Worm (Caenorhabditis elegans) whole organism, mixed stage, embryonic: ENCODE measurements around the gene F44E2.6.

Source experiments
- M03D4.4 ChIP-seq: sonication (generic microtip); optimal IDR thresholded peaks from 2 replicates; lab custom pipeline; 2017; ENCODE audit warnings: mild to moderate bottlenecking, missing genetic modification characterization, missing compliant biosample characterization
- blmp-1 ChIP-seq: fragments of 150-350 bp; optimal IDR thresholded peaks from 2 replicates; lab custom pipeline; 2014; ENCODE audit warnings: missing biosample characterization, missing genetic modification characterization
- ceh-43 ChIP-seq: fragments of 200-800 bp; sonication (Bioruptor generic); optimal IDR thresholded peaks from 2 replicates; lab custom pipeline; 2018; ENCODE audit warnings: mild to moderate bottlenecking, missing genetic modification characterization, moderate library complexity, missing compliant biosample characterization
- ceh-83 ChIP-seq: fragments of 200-800 bp; sonication (Bioruptor generic); optimal IDR thresholded peaks from 2 replicates; lab custom pipeline; 2018; ENCODE audit warnings: mild to moderate bottlenecking, missing genetic modification characterization, missing compliant biosample characterization
- ces-1 ChIP-seq: fragments of 150-350 bp; optimal IDR thresholded peaks from 2 replicates; lab custom pipeline; 2014; ENCODE audit warnings: missing biosample characterization, missing genetic modification reagents, missing genetic modification characterization
- cnd-1 ChIP-seq: fragments of 200-800 bp; sonication (Bioruptor generic); optimal IDR thresholded peaks from 2 replicates; lab custom pipeline; 2018; ENCODE audit warnings: mild to moderate bottlenecking, missing genetic modification characterization, missing compliant biosample characterization
- drap-1 ChIP-seq: fragments of 200-800 bp; sonication (Bioruptor generic); optimal IDR thresholded peaks from 3 replicates; lab custom pipeline; 2018; ENCODE audit warnings: mild to moderate bottlenecking, missing genetic modification characterization, missing compliant biosample characterization
- elt-1 ChIP-seq: sonication (generic microtip); optimal IDR thresholded peaks from 2 replicates; lab custom pipeline; 2017; ENCODE audit warnings: missing genetic modification characterization, mild to moderate bottlenecking, missing compliant biosample characterization, antibody characterized with exemption, moderate library complexity, borderline replicate concordance; ENCODE audit not compliant: insufficient read depth
- elt-3 ChIP-seq: fragments of 150-350 bp; optimal IDR thresholded peaks from 2 replicates; lab custom pipeline; 2014; ENCODE audit warnings: missing biosample characterization, missing genetic modification characterization
- flh-1 ChIP-seq: fragments of 200-800 bp; sonication (Bioruptor generic); optimal IDR thresholded peaks from 2 replicates; lab custom pipeline; 2018; ENCODE audit warnings: mild to moderate bottlenecking, missing genetic modification characterization, moderate library complexity, missing compliant biosample characterization
- ham-2 ChIP-seq: fragments of 200-800 bp; sonication (Bioruptor generic); optimal IDR thresholded peaks from 2 replicates; lab custom pipeline; 2018; ENCODE audit warnings: mild to moderate bottlenecking, missing genetic modification characterization, missing compliant biosample characterization
- hlh-1 ChIP-seq: fragments of 150-350 bp; optimal IDR thresholded peaks from 2 replicates; lab custom pipeline; 2014; ENCODE audit warnings: missing biosample characterization, missing genetic modification reagents, missing genetic modification characterization
- lin-13 ChIP-seq: fragments of 150-350 bp; optimal IDR thresholded peaks from 2 replicates; lab custom pipeline; 2014; ENCODE audit warnings: missing biosample characterization, missing genetic modification characterization
- lin-32 ChIP-seq: fragments of 200-800 bp; sonication (Bioruptor generic); optimal IDR thresholded peaks from 2 replicates; lab custom pipeline; 2018; ENCODE audit warnings: mild to moderate bottlenecking, missing genetic modification characterization, missing compliant biosample characterization
- lsy-2 ChIP-seq: fragments of 150-350 bp; optimal IDR thresholded peaks from 2 replicates; lab custom pipeline; 2014; ENCODE audit warnings: missing biosample characterization, missing genetic modification characterization
- mab-5 ChIP-seq: fragments of 150-350 bp; optimal IDR thresholded peaks from 2 replicates; lab custom pipeline; 2014; ENCODE audit warnings: missing biosample characterization, missing genetic modification characterization
- mep-1 ChIP-seq: fragments of 150-350 bp; optimal IDR thresholded peaks from 2 replicates; lab custom pipeline; 2017; ENCODE audit warnings: missing biosample characterization, missing genetic modification reagents, missing genetic modification characterization, inconsistent platforms
- mls-2 ChIP-seq: sonication (generic microtip); optimal IDR thresholded peaks from 2 replicates; lab custom pipeline; 2016; ENCODE audit warnings: mild to moderate bottlenecking, missing genetic modification characterization, moderate library complexity, missing compliant biosample characterization
- nhr-12 ChIP-seq: fragments of 150-350 bp; optimal IDR thresholded peaks from 2 replicates; lab custom pipeline; 2014; ENCODE audit warnings: missing biosample characterization, missing genetic modification characterization
- nhr-2 ChIP-seq: fragments of 150-350 bp; optimal IDR thresholded peaks from 2 replicates; lab custom pipeline; 2014; ENCODE audit warnings: missing biosample characterization, missing genetic modification characterization
- nhr-237 ChIP-seq: fragments of 150-350 bp; optimal IDR thresholded peaks from 2 replicates; lab custom pipeline; 2014; ENCODE audit warnings: missing biosample characterization, missing genetic modification characterization
- nhr-28 ChIP-seq: fragments of 150-350 bp; optimal IDR thresholded peaks from 2 replicates; lab custom pipeline; 2014; ENCODE audit warnings: missing biosample characterization, missing genetic modification characterization
- nhr-76 ChIP-seq: sonication (generic microtip); optimal IDR thresholded peaks from 2 replicates; lab custom pipeline; 2017; ENCODE audit warnings: missing biosample characterization, missing genetic modification characterization
- pha-4 ChIP-seq: fragments of 150-350 bp; optimal IDR thresholded peaks from 2 replicates; lab custom pipeline; 2018; ENCODE audit warnings: missing biosample characterization, missing genetic modification reagents, missing genetic modification characterization
- sem-2 ChIP-seq: fragments of 200-800 bp; sonication (Bioruptor generic); optimal IDR thresholded peaks from 2 replicates; lab custom pipeline; 2018; ENCODE audit warnings: mild to moderate bottlenecking, missing genetic modification characterization, missing compliant biosample characterization
- snpc-4 ChIP-seq: fragments of 150-350 bp; optimal IDR thresholded peaks from 2 replicates; lab custom pipeline; 2014; ENCODE audit warnings: missing biosample characterization, missing genetic modification characterization
- sptf-1 ChIP-seq: sonication (generic microtip); optimal IDR thresholded peaks from 2 replicates; lab custom pipeline; 2017; ENCODE audit warnings: mild to moderate bottlenecking, missing genetic modification characterization, moderate library complexity, missing compliant biosample characterization
- tbx-8 ChIP-seq: fragments of 200-800 bp; sonication (Bioruptor generic); optimal IDR thresholded peaks from 2 replicates; lab custom pipeline; 2018; ENCODE audit warnings: mild to moderate bottlenecking, missing genetic modification characterization, moderate library complexity, missing compliant biosample characterization
- unc-120 ChIP-seq: sonication (generic microtip); optimal IDR thresholded peaks from 2 replicates; lab custom pipeline; 2017; ENCODE audit warnings: missing genetic modification characterization, missing compliant biosample characterization; ENCODE audit not compliant: poor library complexity, severe bottlenecking
- unc-39 ChIP-seq: fragments of 150-350 bp; optimal IDR thresholded peaks from 2 replicates; lab custom pipeline; 2014; ENCODE audit warnings: missing biosample characterization, missing genetic modification characterization
- unc-62 ChIP-seq: fragments of 150-350 bp; optimal IDR thresholded peaks from 2 replicates; lab custom pipeline; 2014; ENCODE audit warnings: missing biosample characterization, missing genetic modification reagents, missing genetic modification characterization
- zip-8 ChIP-seq: fragments of 150-350 bp; optimal IDR thresholded peaks from 2 replicates; lab custom pipeline; 2014; ENCODE audit warnings: missing biosample characterization, missing genetic modification characterization
- ztf-11 ChIP-seq: fragments of 150-350 bp; optimal IDR thresholded peaks from 2 replicates; lab custom pipeline; 2014; ENCODE audit warnings: missing biosample characterization, missing genetic modification characterization

The F44E2.6 gene

DNA sequence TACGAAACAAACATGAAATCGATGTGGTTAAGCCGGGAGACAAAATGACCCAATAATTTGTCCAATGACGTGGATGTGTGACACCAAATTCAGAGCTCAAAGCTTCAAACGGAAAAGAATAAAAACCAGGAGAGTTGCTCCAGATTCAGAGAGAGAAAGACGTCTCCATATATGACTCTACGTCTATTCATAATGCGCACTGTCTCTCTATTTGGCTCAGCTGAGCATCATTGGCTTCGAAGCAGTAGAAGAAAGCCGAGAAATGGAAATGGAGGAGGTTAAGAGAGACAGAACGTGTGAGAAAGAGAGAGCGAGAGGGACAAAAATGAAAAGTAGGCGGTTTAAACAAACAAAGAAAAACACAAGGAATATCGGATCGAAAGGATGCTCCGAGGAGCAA is 41.3 kb upstream of the F44E2.6 start:
- TF ChIP-seq ces-1 (GFP tag; lab: Kevin White, UChicago) (peak; percentile 45), elt-1 (tag; lab: Kevin White, UChicago) (no peak), sptf-1 (tag; lab: Kevin White, UChicago) (peak; percentile 10)

DNA sequence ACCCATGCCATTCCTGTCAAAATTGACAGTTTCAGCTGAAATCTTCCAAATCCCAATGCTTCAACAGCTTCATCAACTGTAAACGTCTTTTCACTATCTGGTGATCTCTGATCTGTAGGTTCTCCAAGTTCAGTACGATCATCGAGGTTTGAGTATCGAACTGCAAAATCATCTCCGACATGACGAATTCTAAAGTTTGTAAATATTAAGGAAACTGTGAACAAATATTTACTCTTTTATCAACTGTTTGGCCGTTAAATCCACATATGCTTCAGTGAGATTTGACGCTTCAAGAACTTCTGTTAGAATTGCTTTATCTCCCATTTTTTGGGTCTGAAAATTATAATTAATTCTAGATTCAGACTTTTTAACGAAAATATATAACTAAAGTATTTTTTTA is 40.1 kb upstream of the F44E2.6 start, which contains the start of gene svop-1:
Gene svop-1 (minus strand): TSS at position 339 of the 400 bp plus-strand sequence.
- TF ChIP-seq nhr-28 (no peak), blmp-1 (tag; lab: Kevin White, UChicago) (no peak), lin-13 (tag; lab: Kevin White, UChicago) (no peak), nhr-76 (tag; lab: Kevin White, UChicago) (no peak), lin-32 (GFP tag; lab: Kevin White, UChicago) (no peak), cnd-1 (tag; lab: Kevin White, UChicago) (no peak), M03D4.4 (tag; lab: Kevin White, UChicago) (no peak), nhr-237 (no peak), ces-1 (GFP tag; lab: Kevin White, UChicago) (no peak), ham-2 (no peak), nhr-2 (no peak), lsy-2 (no peak), mep-1 (tag; lab: Kevin White, UChicago) (no peak), mab-5 (tag; lab: Kevin White, UChicago) (no peak), sptf-1 (tag; lab: Kevin White, UChicago) (no peak), pha-4 (tag; lab: Kevin White, UChicago) (no peak)
- TF ChIP-seq, all 35 proteins: peak for 0

DNA sequence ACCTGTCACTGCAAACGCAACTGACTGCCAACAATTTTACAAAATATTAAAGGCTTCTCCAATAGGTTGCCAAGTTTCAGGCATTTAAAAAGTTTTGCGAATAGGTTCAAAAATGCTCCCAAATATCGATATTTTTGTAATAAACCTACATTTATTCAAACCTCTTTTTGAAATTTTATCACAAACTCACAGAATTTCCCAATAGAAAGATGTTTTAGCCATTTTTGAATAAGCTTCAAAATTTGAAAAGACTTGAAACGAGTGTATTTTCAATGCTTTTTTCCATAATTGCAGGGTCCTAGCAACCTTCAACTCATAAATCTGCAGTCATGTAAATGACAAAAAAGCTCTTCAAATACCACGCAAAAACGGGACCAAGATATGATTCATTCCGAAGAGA is 37.3 kb upstream of the F44E2.6 start:
- TF ChIP-seq blmp-1 (tag; lab: Kevin White, UChicago) (no peak), lin-32 (GFP tag; lab: Kevin White, UChicago) (no peak), elt-3 (no peak), mab-5 (tag; lab: Kevin White, UChicago) (no peak), ces-1 (GFP tag; lab: Kevin White, UChicago) (no peak), sem-2 (no peak), mls-2 (tag; lab: Kevin White, UChicago) (no peak), cnd-1 (tag; lab: Kevin White, UChicago) (no peak), unc-39 (tag; lab: Kevin White, UChicago) (no peak), nhr-237 (no peak), elt-1 (tag; lab: Kevin White, UChicago) (no peak), unc-62 (GFP tag; lab: Kevin White, UChicago) (no peak), zip-8 (tag; lab: Kevin White, UChicago) (no peak), unc-120 (tag; lab: Kevin White, UChicago) (no peak)

ce11 chrIII:8878960-8879359 is 33.9 kb upstream of the F44E2.6 start:
- TF ChIP-seq ceh-83 (GFP tag; lab: Kevin White, UChicago) (no peak), sem-2 (no peak), mls-2 (tag; lab: Kevin White, UChicago) (no peak)
- TF ChIP-seq, all 35 proteins: peak for 0

DNA sequence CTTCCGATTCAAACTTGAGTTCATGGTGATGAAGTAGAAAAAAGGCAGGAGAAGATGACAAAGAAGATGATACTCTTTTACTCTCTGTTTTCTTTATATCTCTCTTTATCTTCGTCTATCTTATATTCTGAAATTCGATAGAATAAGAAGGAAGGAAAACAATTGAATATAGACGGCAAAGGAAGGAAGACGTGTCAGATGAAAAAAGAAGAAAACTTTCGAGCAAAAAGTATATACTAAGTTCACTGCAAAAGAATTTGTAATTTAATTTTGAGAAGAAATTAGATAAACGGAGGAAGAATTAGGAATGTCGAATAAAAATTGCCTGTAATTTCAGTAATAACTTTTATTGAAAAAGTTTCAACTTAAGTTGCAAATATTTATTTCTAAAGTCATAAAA is 32.0 kb upstream of the F44E2.6 start, which contains the start of gene K01F9.2:
Gene K01F9.2 (minus strand): TSS at position 127 of the 400 bp plus-strand sequence.
- TF ChIP-seq ces-1 (GFP tag; lab: Kevin White, UChicago) (peak; percentile 91), nhr-76 (tag; lab: Kevin White, UChicago) (no peak)

DNA sequence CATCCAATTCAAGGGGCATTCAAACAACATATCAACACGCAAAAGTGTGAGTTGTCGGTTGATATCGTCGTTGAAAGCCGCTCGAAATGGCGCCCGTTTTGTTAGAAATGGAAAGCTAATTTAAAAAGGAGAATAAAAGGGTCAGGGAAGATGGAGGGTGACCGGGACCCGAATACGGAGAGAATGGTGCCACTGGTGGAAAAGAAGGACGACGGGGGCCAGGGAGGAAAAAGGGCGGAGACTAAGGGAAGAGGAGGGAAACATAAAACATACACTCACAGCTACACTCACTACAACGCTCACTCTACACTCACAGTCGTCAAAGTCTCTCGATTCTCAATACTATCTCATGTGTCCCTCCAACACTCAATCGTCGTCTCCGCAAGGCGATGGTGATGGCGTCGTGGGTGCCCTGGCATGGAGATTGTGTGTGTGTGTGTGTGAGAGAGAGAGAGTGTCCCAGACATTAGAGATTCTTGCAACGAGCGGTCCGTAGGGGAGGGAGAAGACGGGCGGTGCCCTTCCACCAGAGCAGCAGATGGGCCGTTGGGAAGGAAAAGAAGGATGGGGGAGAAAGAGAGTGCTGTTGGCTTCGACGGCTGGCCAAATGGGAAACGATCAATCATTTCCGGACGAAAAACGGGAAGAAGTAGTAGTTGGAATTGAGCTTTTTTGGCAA is 29.1 kb upstream of the F44E2.6 start:
- TF ChIP-seq unc-39 (tag; lab: Kevin White, UChicago): peak; percentile 22
- TF ChIP-seq ham-2: no peak
- peak; percentile 23 for TF ChIP-seq ces-1 (GFP tag; lab: Kevin White, UChicago)
- TF ChIP-seq elt-1 (tag; lab: Kevin White, UChicago): no peak
- no peak for TF ChIP-seq sem-2
- no peak for TF ChIP-seq zip-8 (tag; lab: Kevin White, UChicago)
- TF ChIP-seq snpc-4 (tag; lab: Kevin White, UChicago): no peak
- TF ChIP-seq mep-1 (tag; lab: Kevin White, UChicago): peak; percentile 87
- TF ChIP-seq unc-120 (tag; lab: Kevin White, UChicago): peak; percentile 100
- peak; percentile 71 for TF ChIP-seq tbx-8 (GFP tag; lab: Kevin White, UChicago)
- peak; percentile 85 for TF ChIP-seq mls-2 (tag; lab: Kevin White, UChicago)
- peak; percentile 67 for TF ChIP-seq nhr-12 (tag; lab: Kevin White, UChicago)
- TF ChIP-seq lsy-2: peak; percentile 33
- TF ChIP-seq nhr-76 (tag; lab: Kevin White, UChicago): no peak
- peak; percentile 60 for TF ChIP-seq M03D4.4 (tag; lab: Kevin White, UChicago)
- TF ChIP-seq nhr-28: no peak
- no peak for TF ChIP-seq mab-5 (tag; lab: Kevin White, UChicago)
- TF ChIP-seq ceh-43 (GFP tag; lab: Kevin White, UChicago): peak; percentile 23
- TF ChIP-seq lin-13 (tag; lab: Kevin White, UChicago): peak; percentile 2
- TF ChIP-seq pha-4 (tag; lab: Kevin White, UChicago): peak; percentile 20
- peak; percentile 74 for TF ChIP-seq drap-1 (GFP tag; lab: Kevin White, UChicago)
- peak; percentile 69 for TF ChIP-seq hlh-1
- no peak for TF ChIP-seq elt-3
- TF ChIP-seq ztf-11 (tag; lab: Kevin White, UChicago): peak; percentile 57
- TF ChIP-seq flh-1 (GFP tag; lab: Kevin White, UChicago): peak; percentile 34
- TF ChIP-seq nhr-237: peak; percentile 19
- no peak for TF ChIP-seq blmp-1 (tag; lab: Kevin White, UChicago)
- peak; percentile 60 for TF ChIP-seq sptf-1 (tag; lab: Kevin White, UChicago)
- peak; percentile 78 for TF ChIP-seq cnd-1 (tag; lab: Kevin White, UChicago)
- no peak for TF ChIP-seq ceh-83 (GFP tag; lab: Kevin White, UChicago)
- peak; percentile 91 for TF ChIP-seq unc-62 (GFP tag; lab: Kevin White, UChicago)
